Fruit fly (Drosophila melanogaster): Measurements from ENCODE around the gene CG43450.

The CG43450 gene

dm6 chr3R:12224919-12225318, 29.8 kb downstream of the CG43450 start, which contains the start of gene CG17404:
Gene CG17404 (minus strand): TSS chr3R:12225019.
- TF ChIP-seq CG34367 (tag; optimal IDR thresholded peaks at IDR 0.05) = no peak
- no peak for TF ChIP-seq CG17806 (tag; optimal IDR thresholded peaks at IDR 0.05)
- no peak for TF ChIP-seq gl (tag; optimal IDR thresholded peaks at IDR 0.05)
- no peak for TF ChIP-seq CG8301 (tag; optimal IDR thresholded peaks at IDR 0.05)
- TF ChIP-seq CG9948 (tag; optimal IDR thresholded peaks at IDR 0.05) = no peak
- no peak for TF ChIP-seq Ets98B (GFP tag; IDR thresholded peaks at IDR 0.05)
- TF ChIP-seq fd96Ca (GFP tag; IDR thresholded peaks at IDR 0.05) = no peak
- TF ChIP-seq Pif1B (GFP tag; optimal IDR thresholded peaks at IDR 0.05) = no peak

dm6 chr3R:12226239-12226638, 31.1 kb downstream of the CG43450 start, which contains the start of gene CG12256:
Gene CG12256 (minus strand): TSS chr3R:12226339.
- TF ChIP-seq CG32121 (GFP tag; IDR thresholded peaks at IDR 0.05) (no peak), CG9948 (tag; optimal IDR thresholded peaks at IDR 0.05) (no peak), Ets98B (GFP tag; IDR thresholded peaks at IDR 0.05) (no peak)

dm6 chr3R:12229113-12229512, 34.0 kb downstream of the CG43450 start, which contains the start of gene CG3916:
Gene CG3916 (plus strand): TSS chr3R:12229413.
- TF ChIP-seq CG4496 (GFP tag; IDR thresholded peaks at IDR 0.05) (no peak), CG17806 (tag; optimal IDR thresholded peaks at IDR 0.05) (no peak), rn (GFP tag; IDR thresholded peaks at IDR 0.05) (no peak), CG8159 (tag; optimal IDR thresholded peaks at IDR 0.05) (no peak), EcR (GFP tag; optimal IDR thresholded peaks at IDR 0.05) (no peak), Snoo (tag; optimal IDR thresholded peaks at IDR 0.05) (no peak), CG8301 (tag; optimal IDR thresholded peaks at IDR 0.05) (no peak), fd96Ca (GFP tag; IDR thresholded peaks at IDR 0.05) (no peak), CG12605 (GFP tag; IDR thresholded peaks at IDR 0.05) (no peak), Pif1A (GFP tag; optimal IDR thresholded peaks at IDR 0.05) (no peak), CG14655 (GFP tag; optimal IDR thresholded peaks at IDR 0.05) (no peak), CG32121 (GFP tag; IDR thresholded peaks at IDR 0.05) (no peak), Pif1B (GFP tag; optimal IDR thresholded peaks at IDR 0.05) (no peak), gl (tag; optimal IDR thresholded peaks at IDR 0.05) (no peak), Ets98B (GFP tag; IDR thresholded peaks at IDR 0.05) (no peak)

dm6 chr3R:12232629-12233028, 37.5 kb downstream of the CG43450 start, which contains the start of gene Pglym87:
Gene Pglym87 (minus strand): TSS chr3R:12232729.
- TF ChIP-seq gl (tag; optimal IDR thresholded peaks at IDR 0.05) = no peak

- TF ChIP-seq CG32121 (GFP tag; IDR thresholded peaks at IDR 0.05) (no peak), CG14655 (GFP tag; optimal IDR thresholded peaks at IDR 0.05) (no peak), rn (GFP tag; IDR thresholded peaks at IDR 0.05) (no peak), CG4496 (GFP tag; IDR thresholded peaks at IDR 0.05) (no peak), Pif1B (GFP tag; optimal IDR thresholded peaks at IDR 0.05) (no peak), D1 (tag; optimal IDR thresholded peaks at IDR 0.05) (no peak), CG12605 (GFP tag; IDR thresholded peaks at IDR 0.05) (no peak), Pif1A (GFP tag; optimal IDR thresholded peaks at IDR 0.05) (no peak), fd96Ca (GFP tag; IDR thresholded peaks at IDR 0.05) (no peak), CG9948 (tag; optimal IDR thresholded peaks at IDR 0.05) (no peak), CG13204 (GFP tag; optimal IDR thresholded peaks at IDR 0.05) (no peak), Ets98B (GFP tag; IDR thresholded peaks at IDR 0.05) (no peak), CG8159 (tag; optimal IDR thresholded peaks at IDR 0.05) (no peak), CG10348 (GFP tag; IDR thresholded peaks at IDR 0.05) (no peak), Snoo (tag; optimal IDR thresholded peaks at IDR 0.05) (no peak), CG8301 (tag; optimal IDR thresholded peaks at IDR 0.05) (no peak), CG34367 (tag; optimal IDR thresholded peaks at IDR 0.05) (no peak), CG17806 (tag; optimal IDR thresholded peaks at IDR 0.05) (no peak)
These were observed 39.5 kb downstream of the CG43450 start, which contains the start of gene Cyp313a5 for dm6 chr3R:12234584-12234983. Gene Cyp313a5 (minus strand): TSS chr3R:12234684.

- TF ChIP-seq CG34367 (tag; optimal IDR thresholded peaks at IDR 0.05) (no peak), D1 (tag; optimal IDR thresholded peaks at IDR 0.05) (no peak), rn (GFP tag; IDR thresholded peaks at IDR 0.05) (no peak), EcR (GFP tag; optimal IDR thresholded peaks at IDR 0.05) (no peak), CG4496 (GFP tag; IDR thresholded peaks at IDR 0.05) (no peak), CG10348 (GFP tag; IDR thresholded peaks at IDR 0.05) (no peak), Snoo (tag; optimal IDR thresholded peaks at IDR 0.05) (no peak), fd96Ca (GFP tag; IDR thresholded peaks at IDR 0.05) (no peak), Pif1A (GFP tag; optimal IDR thresholded peaks at IDR 0.05) (no peak)
These were observed 41.7 kb downstream of the CG43450 start, which contains the start of gene Cyp313a2 for dm6 chr3R:12236804-12237203. Gene Cyp313a2 (minus strand): TSS chr3R:12236904.

- TF ChIP-seq Ets98B (GFP tag; IDR thresholded peaks at IDR 0.05) (no peak), CG32121 (GFP tag; IDR thresholded peaks at IDR 0.05) (no peak), Pif1A (GFP tag; optimal IDR thresholded peaks at IDR 0.05) (no peak), gl (tag; optimal IDR thresholded peaks at IDR 0.05) (no peak), fd96Ca (GFP tag; IDR thresholded peaks at IDR 0.05) (no peak), CG8301 (tag; optimal IDR thresholded peaks at IDR 0.05) (no peak), CG4496 (GFP tag; IDR thresholded peaks at IDR 0.05) (no peak)
These were observed 44.1 kb downstream of the CG43450 start, which contains the start of gene Cyp313a3 for dm6 chr3R:12239166-12239565. Gene Cyp313a3 (minus strand): TSS chr3R:12239266.
